Worm (Caenorhabditis elegans) whole organism, L2 larva: ENCODE data around the gene C39B5.2.

Experiments
- C34F6.9 ChIP-seq: fragments of 150-350 bp; optimal IDR thresholded peaks from 2 replicates; lab custom pipeline; 2014; ENCODE audit warnings: missing biosample characterization, missing genetic modification characterization
- F13H6.1 ChIP-seq: sonication (generic microtip); optimal IDR thresholded peaks from 2 replicates; lab custom pipeline; 2016; ENCODE audit warnings: missing genetic modification characterization, missing compliant biosample characterization
- R02D3.7 ChIP-seq: fragments of 150-350 bp; optimal IDR thresholded peaks from 2 replicates; lab custom pipeline; 2014; ENCODE audit warnings: missing biosample characterization, missing genetic modification characterization
- Y55F3AM.14 ChIP-seq: fragments of 200-800 bp; sonication (Bioruptor generic); optimal IDR thresholded peaks from 2 replicates; lab custom pipeline; 2018; ENCODE audit warnings: mild to moderate bottlenecking, missing genetic modification characterization, missing compliant biosample characterization
- ZK546.5 ChIP-seq: sonication (generic microtip); optimal IDR thresholded peaks from 2 replicates; lab custom pipeline; 2017; ENCODE audit warnings: missing biosample characterization, missing genetic modification characterization
- alr-1 ChIP-seq: fragments of 150-350 bp; optimal IDR thresholded peaks from 2 replicates; lab custom pipeline; 2014; ENCODE audit warnings: missing biosample characterization, missing genetic modification characterization
- ama-1 ChIP-seq: fragments of 150-350 bp; optimal IDR thresholded peaks from 2 replicates; lab custom pipeline; 2018; ENCODE audit warnings: inconsistent platforms
- blmp-1 ChIP-seq: sonication (generic microtip); optimal IDR thresholded peaks from 2 replicates; lab custom pipeline; 2017; ENCODE audit warnings: missing genetic modification characterization, mild to moderate bottlenecking, missing compliant biosample characterization, antibody characterized with exemption, moderate library complexity; ENCODE audit not compliant: insufficient read depth
- ceh-16 ChIP-seq: fragments of 150-350 bp; optimal IDR thresholded peaks from 2 replicates; lab custom pipeline; 2014; ENCODE audit warnings: missing biosample characterization, missing genetic modification characterization
- ceh-82 ChIP-seq: fragments of 150-350 bp; optimal IDR thresholded peaks from 2 replicates; lab custom pipeline; 2014; ENCODE audit warnings: missing biosample characterization, missing genetic modification characterization
- crh-2 ChIP-seq: sonication (generic microtip); optimal IDR thresholded peaks from 2 replicates; lab custom pipeline; 2017; ENCODE audit warnings: missing biosample characterization, missing genetic modification characterization
- dmd-4 ChIP-seq: sonication (generic microtip); optimal IDR thresholded peaks from 2 replicates; lab custom pipeline; 2017; ENCODE audit warnings: missing biosample characterization, missing genetic modification characterization
- egl-27 ChIP-seq: sonication (generic microtip); optimal IDR thresholded peaks from 3 replicates; lab custom pipeline; 2017; ENCODE audit warnings: missing biosample characterization, missing genetic modification reagents, missing genetic modification characterization
- elt-1 ChIP-seq: fragments of 150-350 bp; optimal IDR thresholded peaks from 2 replicates; lab custom pipeline; 2014; ENCODE audit warnings: missing biosample characterization, missing genetic modification characterization
- fos-1 ChIP-seq: fragments of 150-350 bp; optimal IDR thresholded peaks from 2 replicates; lab custom pipeline; 2014; ENCODE audit warnings: missing biosample characterization, missing genetic modification characterization
- gmeb-1 ChIP-seq: fragments of 150-350 bp; optimal IDR thresholded peaks from 2 replicates; lab custom pipeline; 2014; ENCODE audit warnings: missing biosample characterization, missing genetic modification characterization
- lin-11 ChIP-seq: fragments of 150-350 bp; sonication (generic microtip); optimal IDR thresholded peaks from 2 replicates; lab custom pipeline; 2014; ENCODE audit warnings: missing biosample characterization, missing genetic modification characterization, inconsistent platforms, mixed read lengths
- lin-39 ChIP-seq: fragments of 150-350 bp; optimal IDR thresholded peaks from 2 replicates; lab custom pipeline; 2014; ENCODE audit warnings: missing biosample characterization, missing genetic modification reagents, missing genetic modification characterization
- lsy-2 ChIP-seq, 2 experiments: fragments of 150-350 bp in 1 of 2; sonication (generic microtip) in 1 of 2; optimal IDR thresholded peaks; 2 replicates each; lab custom pipeline; 2014 to 2017; ENCODE audit warnings: missing biosample characterization in 2 of 2, missing genetic modification characterization in 2 of 2
- mab-5 ChIP-seq: fragments of 150-350 bp; optimal IDR thresholded peaks from 2 replicates; lab custom pipeline; 2014; ENCODE audit warnings: missing biosample characterization, missing genetic modification characterization
- mbf-1 ChIP-seq: sonication (generic microtip); optimal IDR thresholded peaks from 2 replicates; lab custom pipeline; 2017; ENCODE audit warnings: missing biosample characterization, missing genetic modification characterization
- mdl-1 ChIP-seq, 2 experiments: fragments of 150-350 bp in 1 of 2; sonication (generic microtip) in 1 of 2; optimal IDR thresholded peaks; 2 replicates each; lab custom pipeline; 2017; ENCODE audit warnings: missing biosample characterization in 2 of 2, missing genetic modification characterization in 2 of 2
- nhr-129 ChIP-seq: fragments of 150-350 bp; optimal IDR thresholded peaks from 2 replicates; lab custom pipeline; 2014; ENCODE audit warnings: missing biosample characterization, missing genetic modification characterization
- nhr-21 ChIP-seq: fragments of 150-350 bp; optimal IDR thresholded peaks from 2 replicates; lab custom pipeline; 2014; ENCODE audit warnings: missing biosample characterization, missing genetic modification characterization
- nhr-23 ChIP-seq: fragments of 150-350 bp; optimal IDR thresholded peaks from 2 replicates; lab custom pipeline; 2014; ENCODE audit warnings: missing biosample characterization, missing genetic modification reagents, missing genetic modification characterization
- nhr-25 ChIP-seq: fragments of 150-350 bp; sonication (generic microtip); optimal IDR thresholded peaks from 3 replicates; lab custom pipeline; 2014; ENCODE audit warnings: missing biosample characterization, missing genetic modification characterization
- nhr-77 ChIP-seq: fragments of 150-350 bp; optimal IDR thresholded peaks from 2 replicates; lab custom pipeline; 2014; ENCODE audit warnings: missing biosample characterization, missing genetic modification characterization
- skn-1 ChIP-seq: sonication (generic microtip); optimal IDR thresholded peaks from 2 replicates; lab custom pipeline; 2017; ENCODE audit warnings: missing biosample characterization, missing genetic modification characterization
- sma-3 ChIP-seq: sonication (generic microtip); optimal IDR thresholded peaks from 2 replicates; lab custom pipeline; 2016; ENCODE audit warnings: missing genetic modification reagents, missing genetic modification characterization, missing compliant biosample characterization
- sma-9 ChIP-seq, 2 experiments: fragments of 150-350 bp in 1 of 2; sonication (generic microtip) in 1 of 2; optimal IDR thresholded peaks; 2 replicates each; lab custom pipeline; 2014 to 2016; ENCODE audit warnings: missing genetic modification characterization in 2 of 2, mild to moderate bottlenecking in 1 of 2, missing biosample characterization in 1 of 2, missing compliant biosample characterization in 1 of 2, missing genetic modification reagents in 1 of 2, moderate library complexity in 1 of 2
- unc-39 ChIP-seq: fragments of 150-350 bp; optimal IDR thresholded peaks from 2 replicates; lab custom pipeline; 2014; ENCODE audit warnings: missing biosample characterization, missing genetic modification characterization
- unc-55 ChIP-seq: fragments of 150-350 bp; sonication (generic microtip); optimal IDR thresholded peaks from 3 replicates; lab custom pipeline; 2014; ENCODE audit warnings: missing biosample characterization, missing genetic modification reagents, missing genetic modification characterization
- unc-62 ChIP-seq: fragments of 150-350 bp; optimal IDR thresholded peaks from 2 replicates; lab custom pipeline; 2014; ENCODE audit warnings: missing biosample characterization, missing genetic modification reagents, missing genetic modification characterization
- zag-1 ChIP-seq: fragments of 150-350 bp; optimal IDR thresholded peaks from 2 replicates; lab custom pipeline; 2014; ENCODE audit warnings: missing biosample characterization, missing genetic modification characterization
- ztf-1 ChIP-seq: fragments of 200-800 bp; sonication (Bioruptor generic); conservative IDR thresholded peaks from 2 replicates; pipeline ENCODE4 v1.3.6; 2022; ENCODE audit warnings: missing genetic modification characterization, missing compliant biosample characterization
- ztf-11 ChIP-seq: sonication (generic microtip); optimal IDR thresholded peaks from 2 replicates; lab custom pipeline; 2017; ENCODE audit warnings: missing biosample characterization, missing genetic modification characterization

The C39B5.2 gene

ce11 chrIII:2234192-2234934, at the start of gene C39B5.2:
Gene C39B5.2, plus strand, starts transcription at chrIII:2234884.
- TF ChIP-seq nhr-23 (tag; lab: Kevin White, UChicago) (no peak), mab-5 (no peak), ZK546.5 (tag; lab: Kevin White, UChicago) (no peak), lin-11 (tag; lab: Kevin White, UChicago) (no peak), zag-1 (tag; lab: Kevin White, UChicago) (no peak), ztf-11 (tag; lab: Kevin White, UChicago) (no peak), lsy-2 (tag; optimal IDR thresholded peaks at IDR 0.05; lab: Kevin White, UChicago) (no peak), blmp-1 (no peak)

ce11 chrIII:2197706-2198105, 37.0 kb upstream of the C39B5.2 start, which contains the start of gene C39B5.6:
Gene C39B5.6, plus strand, starts transcription at chrIII:2198006.
- no peak for TF ChIP-seq elt-1 (tag; lab: Kevin White, UChicago)
- no peak for TF ChIP-seq nhr-23 (tag; lab: Kevin White, UChicago)
- no peak for TF ChIP-seq R02D3.7
- no peak for TF ChIP-seq lin-39 (tag; lab: Kevin White, UChicago)
- no peak for TF ChIP-seq skn-1 (tag; lab: Kevin White, UChicago)

ce11 chrIII:2205155-2205554, 29.5 kb upstream of the C39B5.2 start:
- TF ChIP-seq unc-62 (GFP tag; lab: Kevin White, UChicago) = no peak
- no peak for TF ChIP-seq ceh-16 (tag; lab: Kevin White, UChicago)
- no peak for TF ChIP-seq nhr-129
- TF ChIP-seq dmd-4 (tag; lab: Kevin White, UChicago) = no peak
- no peak for TF ChIP-seq lin-39 (tag; lab: Kevin White, UChicago)
- TF ChIP-seq C34F6.9 = no peak

ce11 chrIII:2207864-2208263, 26.8 kb upstream of the C39B5.2 start, which contains the start of gene C39B5.5:
Gene C39B5.5, plus strand, starts transcription at chrIII:2208164.
- TF ChIP-seq gmeb-1 (tag; lab: Kevin White, UChicago) (no peak), nhr-129 (no peak), crh-2 (tag; lab: Kevin White, UChicago) (no peak), R02D3.7 (no peak)

ce11 chrIII:2210601-2211000, 24.1 kb upstream of the C39B5.2 start:
- TF ChIP-seq alr-1 (tag; lab: Kevin White, UChicago) (no peak), nhr-25 (no peak), ztf-1 (GFP tag; lab: Robert Waterston, UW) (no peak), unc-55 (GFP tag; lab: Kevin White, UChicago) (no peak), nhr-23 (tag; lab: Kevin White, UChicago) (no peak), F13H6.1 (tag; lab: Kevin White, UChicago) (no peak), egl-27 (tag; lab: Kevin White, UChicago) (no peak), nhr-21 (tag; lab: Kevin White, UChicago) (no peak), unc-39 (tag; lab: Kevin White, UChicago) (no peak), fos-1 (tag; lab: Kevin White, UChicago) (no peak), nhr-77 (tag; lab: Kevin White, UChicago) (no peak), mdl-1 (tag; optimal IDR thresholded peaks at IDR 0.05; lab: Kevin White, UChicago) (no peak)

- TF ChIP-seq C34F6.9 (no peak), sma-3 (GFP tag; lab: Kevin White, UChicago) (no peak), sma-9 (GFP tag; optimal IDR thresholded peaks at IDR 0.05; lab: Kevin White, UChicago) (no peak), sma-9 (tag; optimal IDR thresholded peaks at IDR 0.05; lab: Kevin White, UChicago) (no peak), alr-1 (tag; lab: Kevin White, UChicago) (no peak), egl-27 (tag; lab: Kevin White, UChicago) (no peak), ceh-82 (tag; lab: Kevin White, UChicago) (no peak), Y55F3AM.14 (GFP tag; lab: Kevin White, UChicago) (no peak), mbf-1 (no peak), ama-1 (lab: Kevin White, UChicago) (no peak)
Observed at ce11 chrIII:2211120-2211519, 23.6 kb upstream of the C39B5.2 start, which contains the start of gene C39B5.14. Gene C39B5.14, plus strand, starts transcription at chrIII:2211420.
